Fruit fly (Drosophila melanogaster) whole organism, prepupa: Measurements from ENCODE around the gene CG14420.

ENCODE experiments used
- Blimp-1 ChIP-seq: fragments of 200-800 bp; sonication (Bioruptor generic); optimal IDR thresholded peaks from 3 replicates; lab custom pipeline; 2017; ENCODE audit warnings: missing biosample characterization, missing genetic modification characterization, mild to moderate bottlenecking, moderate library complexity, missing genetic modification reagents
- CG6792 ChIP-seq: fragments of 200-800 bp; sonication (Bioruptor generic); optimal IDR thresholded peaks from 3 replicates; lab custom pipeline; 2016; ENCODE audit warnings: missing biosample characterization, missing genetic modification characterization
- CG9139 ChIP-seq: fragments of 200-800 bp; sonication (Bioruptor generic); optimal IDR thresholded peaks from 3 replicates; lab custom pipeline; 2017; ENCODE audit warnings: missing biosample characterization, mild to moderate bottlenecking, missing genetic modification characterization
- cyc ChIP-seq: fragments of 200-800 bp; sonication (Bioruptor generic); optimal IDR thresholded peaks from 3 replicates; lab custom pipeline; 2016; ENCODE audit warnings: missing biosample characterization, missing genetic modification characterization

- no peak for TF ChIP-seq CG6792 (GFP tag; lab: Kevin White, UChicago)
- no peak for TF ChIP-seq CG9139 (GFP tag; lab: Kevin White, UChicago)
- no peak for TF ChIP-seq Blimp-1
- no peak for TF ChIP-seq cyc (GFP tag; lab: Kevin White, UChicago)
Measured at dm6 chrX:2918551-2918950, 20.1 kb upstream of the CG14420 start.
